Worm (Caenorhabditis elegans) whole organism, mixed stage, embryonic: ENCODE measurements around the gene F57G12.1.

ENCODE experiments used
- M03D4.4 ChIP-seq: sonication (generic microtip); optimal IDR thresholded peaks from 2 replicates; lab custom pipeline; 2017; ENCODE audit warnings: mild to moderate bottlenecking, missing genetic modification characterization, missing compliant biosample characterization
- bed-3 ChIP-seq: fragments of 200-800 bp; sonication (Bioruptor generic); optimal IDR thresholded peaks from 3 replicates; lab custom pipeline; 2018; ENCODE audit warnings: mild to moderate bottlenecking, missing genetic modification characterization, moderate library complexity, missing compliant biosample characterization
- blmp-1 ChIP-seq: fragments of 150-350 bp; optimal IDR thresholded peaks from 2 replicates; lab custom pipeline; 2014; ENCODE audit warnings: missing biosample characterization, missing genetic modification characterization
- ceh-43 ChIP-seq: fragments of 200-800 bp; sonication (Bioruptor generic); optimal IDR thresholded peaks from 2 replicates; lab custom pipeline; 2018; ENCODE audit warnings: mild to moderate bottlenecking, missing genetic modification characterization, moderate library complexity, missing compliant biosample characterization
- ceh-83 ChIP-seq: fragments of 200-800 bp; sonication (Bioruptor generic); optimal IDR thresholded peaks from 2 replicates; lab custom pipeline; 2018; ENCODE audit warnings: mild to moderate bottlenecking, missing genetic modification characterization, missing compliant biosample characterization
- ces-1 ChIP-seq: fragments of 150-350 bp; optimal IDR thresholded peaks from 2 replicates; lab custom pipeline; 2014; ENCODE audit warnings: missing biosample characterization, missing genetic modification reagents, missing genetic modification characterization
- cnd-1 ChIP-seq: fragments of 200-800 bp; sonication (Bioruptor generic); optimal IDR thresholded peaks from 2 replicates; lab custom pipeline; 2018; ENCODE audit warnings: mild to moderate bottlenecking, missing genetic modification characterization, missing compliant biosample characterization
- drap-1 ChIP-seq: fragments of 200-800 bp; sonication (Bioruptor generic); optimal IDR thresholded peaks from 3 replicates; lab custom pipeline; 2018; ENCODE audit warnings: mild to moderate bottlenecking, missing genetic modification characterization, missing compliant biosample characterization
- elt-3 ChIP-seq: fragments of 150-350 bp; optimal IDR thresholded peaks from 2 replicates; lab custom pipeline; 2014; ENCODE audit warnings: missing biosample characterization, missing genetic modification characterization
- ham-2 ChIP-seq: fragments of 200-800 bp; sonication (Bioruptor generic); optimal IDR thresholded peaks from 2 replicates; lab custom pipeline; 2018; ENCODE audit warnings: mild to moderate bottlenecking, missing genetic modification characterization, missing compliant biosample characterization
- hlh-1 ChIP-seq: fragments of 150-350 bp; optimal IDR thresholded peaks from 2 replicates; lab custom pipeline; 2014; ENCODE audit warnings: missing biosample characterization, missing genetic modification reagents, missing genetic modification characterization
- lin-13 ChIP-seq: fragments of 150-350 bp; optimal IDR thresholded peaks from 2 replicates; lab custom pipeline; 2014; ENCODE audit warnings: missing biosample characterization, missing genetic modification characterization
- lin-32 ChIP-seq: fragments of 200-800 bp; sonication (Bioruptor generic); optimal IDR thresholded peaks from 2 replicates; lab custom pipeline; 2018; ENCODE audit warnings: mild to moderate bottlenecking, missing genetic modification characterization, missing compliant biosample characterization
- mab-5 ChIP-seq: fragments of 150-350 bp; optimal IDR thresholded peaks from 2 replicates; lab custom pipeline; 2014; ENCODE audit warnings: missing biosample characterization, missing genetic modification characterization
- mep-1 ChIP-seq: fragments of 150-350 bp; optimal IDR thresholded peaks from 2 replicates; lab custom pipeline; 2017; ENCODE audit warnings: missing biosample characterization, missing genetic modification reagents, missing genetic modification characterization, inconsistent platforms
- mls-2 ChIP-seq: sonication (generic microtip); optimal IDR thresholded peaks from 2 replicates; lab custom pipeline; 2016; ENCODE audit warnings: mild to moderate bottlenecking, missing genetic modification characterization, moderate library complexity, missing compliant biosample characterization
- nhr-12 ChIP-seq: fragments of 150-350 bp; optimal IDR thresholded peaks from 2 replicates; lab custom pipeline; 2014; ENCODE audit warnings: missing biosample characterization, missing genetic modification characterization
- nhr-237 ChIP-seq: fragments of 150-350 bp; optimal IDR thresholded peaks from 2 replicates; lab custom pipeline; 2014; ENCODE audit warnings: missing biosample characterization, missing genetic modification characterization
- nhr-28 ChIP-seq: fragments of 150-350 bp; optimal IDR thresholded peaks from 2 replicates; lab custom pipeline; 2014; ENCODE audit warnings: missing biosample characterization, missing genetic modification characterization
- nhr-76 ChIP-seq: sonication (generic microtip); optimal IDR thresholded peaks from 2 replicates; lab custom pipeline; 2017; ENCODE audit warnings: missing biosample characterization, missing genetic modification characterization
- pha-4 ChIP-seq: fragments of 150-350 bp; optimal IDR thresholded peaks from 2 replicates; lab custom pipeline; 2018; ENCODE audit warnings: missing biosample characterization, missing genetic modification reagents, missing genetic modification characterization
- tbx-8 ChIP-seq: fragments of 200-800 bp; sonication (Bioruptor generic); optimal IDR thresholded peaks from 2 replicates; lab custom pipeline; 2018; ENCODE audit warnings: mild to moderate bottlenecking, missing genetic modification characterization, moderate library complexity, missing compliant biosample characterization
- unc-120 ChIP-seq: sonication (generic microtip); optimal IDR thresholded peaks from 2 replicates; lab custom pipeline; 2017; ENCODE audit warnings: missing genetic modification characterization, missing compliant biosample characterization; ENCODE audit not compliant: poor library complexity, severe bottlenecking
- unc-39 ChIP-seq: fragments of 150-350 bp; optimal IDR thresholded peaks from 2 replicates; lab custom pipeline; 2014; ENCODE audit warnings: missing biosample characterization, missing genetic modification characterization
- unc-62 ChIP-seq: fragments of 150-350 bp; optimal IDR thresholded peaks from 2 replicates; lab custom pipeline; 2014; ENCODE audit warnings: missing biosample characterization, missing genetic modification reagents, missing genetic modification characterization
- zip-8 ChIP-seq: fragments of 150-350 bp; optimal IDR thresholded peaks from 2 replicates; lab custom pipeline; 2014; ENCODE audit warnings: missing biosample characterization, missing genetic modification characterization
- ztf-11 ChIP-seq: fragments of 150-350 bp; optimal IDR thresholded peaks from 2 replicates; lab custom pipeline; 2014; ENCODE audit warnings: missing biosample characterization, missing genetic modification characterization

F57G12.1 gene

DNA sequence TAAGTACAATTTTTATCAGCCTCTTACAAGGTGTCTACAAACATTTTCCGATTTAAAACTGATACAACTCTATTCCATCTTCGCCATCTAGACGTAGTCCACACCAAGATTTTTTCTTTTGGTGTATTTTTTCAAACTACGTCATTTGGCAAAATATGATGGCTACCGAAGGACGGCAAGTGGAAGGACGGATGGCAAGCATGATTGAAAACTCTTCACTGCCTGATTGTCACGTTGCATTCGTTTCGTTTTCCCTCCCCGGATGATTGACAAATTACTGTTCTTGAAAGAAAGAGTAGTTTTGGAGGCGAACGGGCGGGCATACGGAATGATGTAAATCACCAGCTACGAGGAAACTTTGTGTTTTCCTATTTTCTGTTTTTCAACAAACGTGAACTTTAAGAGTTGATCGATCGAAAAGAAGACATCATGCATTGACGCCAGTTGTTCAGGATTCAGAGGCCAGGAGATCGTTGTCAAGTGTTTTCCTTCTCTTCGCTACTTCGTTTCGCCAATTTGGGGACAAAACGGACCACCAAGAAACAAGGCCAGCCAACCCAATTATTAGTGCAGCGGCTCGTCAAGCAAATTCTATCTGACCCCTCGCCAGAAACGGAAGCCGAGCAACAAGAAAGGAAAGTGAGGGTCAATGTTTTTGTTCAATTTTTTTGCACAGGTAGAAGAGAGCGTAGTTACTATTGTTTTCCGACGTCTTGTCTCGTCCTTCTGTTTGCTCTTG lies 7.0 kb upstream of the F57G12.1 start:
- TF ChIP-seq bed-3 (GFP tag; lab: Kevin White, UChicago) = no peak
- peak; percentile 80 for TF ChIP-seq ces-1 (GFP tag; lab: Kevin White, UChicago)

- no peak for TF ChIP-seq unc-120 (tag; lab: Kevin White, UChicago)
- no peak for TF ChIP-seq unc-62 (GFP tag; lab: Kevin White, UChicago)
- TF ChIP-seq bed-3 (GFP tag; lab: Kevin White, UChicago) = no peak
- TF ChIP-seq mep-1 = no peak
- no peak for TF ChIP-seq M03D4.4 (tag; lab: Kevin White, UChicago)
- no peak for TF ChIP-seq pha-4 (tag; lab: Kevin White, UChicago)
- no peak for TF ChIP-seq nhr-12 (tag; lab: Kevin White, UChicago)
- TF ChIP-seq mab-5 (tag; lab: Kevin White, UChicago) = no peak
- TF ChIP-seq nhr-28 (tag; lab: Kevin White, UChicago) = no peak
- TF ChIP-seq ham-2 (GFP tag; lab: Kevin White, UChicago) = no peak
- TF ChIP-seq ces-1 (GFP tag; lab: Kevin White, UChicago) = no peak
- TF ChIP-seq ceh-43 (GFP tag; lab: Kevin White, UChicago) = no peak
- no peak for TF ChIP-seq ceh-83
- TF ChIP-seq ztf-11 (tag; lab: Kevin White, UChicago) = no peak
- no peak for TF ChIP-seq drap-1 (GFP tag; lab: Kevin White, UChicago)
- TF ChIP-seq blmp-1 (tag; lab: Kevin White, UChicago) = no peak
- no peak for TF ChIP-seq zip-8
- no peak for TF ChIP-seq nhr-237
- no peak for TF ChIP-seq tbx-8 (GFP tag; lab: Kevin White, UChicago)
These were observed 6.0 kb upstream of the F57G12.1 start for ce11 chrX:12177521-12177920.

ce11 chrX:12176873-12177293 lies 5.4 kb upstream of the F57G12.1 start:
- TF ChIP-seq ceh-43 (GFP tag; lab: Kevin White, UChicago) (no peak), mls-2 (tag; lab: Kevin White, UChicago) (peak; percentile 2)

DNA sequence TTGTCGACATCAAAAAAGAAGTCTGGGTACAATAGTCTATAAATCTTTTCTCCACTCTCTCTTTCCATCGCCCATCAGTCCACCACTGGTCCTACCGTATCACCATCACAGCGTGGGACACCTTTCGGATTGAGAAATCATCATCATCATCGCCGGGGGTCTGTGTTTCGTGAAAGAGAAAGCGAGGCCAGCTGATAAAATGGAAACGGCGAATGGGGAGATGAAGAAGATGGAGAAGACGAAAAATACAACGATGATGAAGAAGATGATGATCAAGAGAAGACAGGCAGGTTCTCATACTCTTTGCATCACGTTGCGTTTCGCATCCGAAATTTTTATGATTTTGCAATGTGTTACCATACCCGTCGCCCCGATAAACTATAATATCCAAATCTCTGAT lies 4.9 kb upstream of the F57G12.1 start:
- peak; percentile 31 for TF ChIP-seq ham-2 (GFP tag; lab: Kevin White, UChicago)
- TF ChIP-seq elt-3 = peak; percentile 9
- no peak for TF ChIP-seq drap-1 (GFP tag; lab: Kevin White, UChicago)
- TF ChIP-seq unc-62 (GFP tag; lab: Kevin White, UChicago) = peak; percentile 42
- TF ChIP-seq ztf-11 (tag; lab: Kevin White, UChicago) = no peak

DNA sequence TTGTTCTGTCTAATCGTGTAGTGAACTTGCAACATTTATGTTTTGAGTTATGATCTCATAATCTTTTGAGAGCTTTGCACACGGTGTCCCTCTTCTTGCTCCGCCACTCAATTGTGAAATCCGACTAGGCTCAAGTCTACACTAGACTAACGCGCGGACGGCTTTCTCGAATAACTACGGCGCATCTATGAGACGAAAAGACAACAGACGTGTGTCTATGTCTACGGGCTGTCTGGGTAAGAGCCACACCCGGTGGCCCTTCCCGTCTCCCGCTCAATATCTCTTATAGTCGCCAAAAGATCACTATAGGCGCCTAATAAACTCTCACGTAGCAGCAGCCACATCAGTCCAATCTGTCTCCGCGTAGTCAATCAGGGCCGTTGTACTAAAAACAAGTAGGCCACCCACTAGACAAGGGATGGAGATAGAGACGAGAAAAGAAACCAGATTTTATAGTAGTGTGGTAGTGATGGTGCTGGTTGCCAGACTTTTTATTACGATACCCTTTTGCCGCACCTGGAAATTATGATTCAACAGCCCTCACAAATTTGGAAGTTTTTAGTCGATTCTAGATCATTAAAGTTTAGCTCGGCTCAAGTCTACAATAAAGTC lies 4.3 kb upstream of the F57G12.1 start:
- TF ChIP-seq hlh-1 (tag; lab: Kevin White, UChicago) (peak; percentile 20), unc-120 (tag; lab: Kevin White, UChicago) (peak; percentile 70), unc-39 (tag; lab: Kevin White, UChicago) (no peak), pha-4 (tag; lab: Kevin White, UChicago) (peak; percentile 40), mls-2 (tag; lab: Kevin White, UChicago) (no peak)
- TF ChIP-seq, all 35 proteins: peak for 3

- TF ChIP-seq lin-32 (GFP tag; lab: Kevin White, UChicago) = no peak
- peak; percentile 23 for TF ChIP-seq pha-4 (tag; lab: Kevin White, UChicago)
- TF ChIP-seq M03D4.4 (tag; lab: Kevin White, UChicago) = no peak
These were observed 3.4 kb upstream of the F57G12.1 start for ce11 chrX:12174686-12175404.

ce11 chrX:12173989-12174388 lies 2.5 kb upstream of the F57G12.1 start:
- TF ChIP-seq hlh-1 (tag; lab: Kevin White, UChicago) (no peak), lin-13 (tag; lab: Kevin White, UChicago) (no peak), drap-1 (GFP tag; lab: Kevin White, UChicago) (no peak), cnd-1 (tag; lab: Kevin White, UChicago) (no peak), nhr-12 (tag; lab: Kevin White, UChicago) (no peak), unc-120 (tag; lab: Kevin White, UChicago) (no peak), blmp-1 (tag; lab: Kevin White, UChicago) (no peak), nhr-76 (tag; lab: Kevin White, UChicago) (no peak)
